Worm (Caenorhabditis elegans) whole organism, young adult: ENCODE measurements around the gene C05B5.8.

Source experiments
- C17E4.6 ChIP-seq: fragments of 200-800 bp; sonication (Bioruptor generic); IDR thresholded peaks from 2 replicates; pipeline ENCODE4 v1.3.6; 2022; ENCODE audit warnings: missing genetic modification reagents, missing genetic modification characterization, missing compliant biosample characterization
- F10E7.11 ChIP-seq: sonication (generic microtip); optimal IDR thresholded peaks from 2 replicates; lab custom pipeline; 2017; ENCODE audit warnings: mild to moderate bottlenecking, missing genetic modification characterization, moderate library complexity, missing compliant biosample characterization
- F37B4.10 ChIP-seq: fragments of 200-800 bp; sonication (Bioruptor generic); IDR thresholded peaks from 2 replicates; pipeline ENCODE4 v1.3.6; 2022; ENCODE audit warnings: missing genetic modification characterization, missing compliant biosample characterization
- F39B2.1 ChIP-seq: fragments of 200-800 bp; sonication (Bioruptor generic); IDR thresholded peaks from 2 replicates; pipeline ENCODE4 v1.3.6; 2022; ENCODE audit warnings: missing genetic modification reagents, missing genetic modification characterization, missing compliant biosample characterization
- K12H6.12 ChIP-seq: fragments of 200-800 bp; sonication (Bioruptor generic); optimal IDR thresholded peaks from 2 replicates; lab custom pipeline; 2018; ENCODE audit warnings: mild to moderate bottlenecking, missing genetic modification characterization, missing compliant biosample characterization
- T26A5.8 ChIP-seq: sonication (generic microtip); optimal IDR thresholded peaks from 2 replicates; lab custom pipeline; 2016; ENCODE audit warnings: missing genetic modification characterization, missing compliant biosample characterization
- Y53F4B.3 ChIP-seq: fragments of 200-800 bp; sonication (Bioruptor generic); IDR thresholded peaks from 2 replicates; pipeline ENCODE4 v1.3.6; 2022; ENCODE audit warnings: missing genetic modification reagents, missing genetic modification characterization, missing compliant biosample characterization
- Y53G8AR.9 ChIP-seq: fragments of 200-800 bp; sonication (Bioruptor generic); conservative IDR thresholded peaks from 2 replicates; pipeline ENCODE4 v1.3.6; 2022; ENCODE audit warnings: missing genetic modification reagents, missing genetic modification characterization, missing compliant biosample characterization
- Y56A3A.18 ChIP-seq: fragments of 200-800 bp; sonication (Bioruptor generic); IDR thresholded peaks from 2 replicates; pipeline ENCODE4 v1.3.6; 2022; ENCODE audit warnings: missing genetic modification reagents, missing genetic modification characterization, missing compliant biosample characterization
- Y79H2A.3 ChIP-seq: fragments of 200-800 bp; sonication (Bioruptor generic); conservative IDR thresholded peaks from 2 replicates; pipeline ENCODE4 v1.3.6; 2022; ENCODE audit warnings: missing genetic modification reagents, missing genetic modification characterization, missing compliant biosample characterization
- ZK185.1 ChIP-seq: sonication (generic microtip); optimal IDR thresholded peaks from 2 replicates; lab custom pipeline; 2016; ENCODE audit warnings: mild to moderate bottlenecking, missing genetic modification characterization, missing compliant biosample characterization; ENCODE audit not compliant: poor library complexity, severe bottlenecking
- attf-5 ChIP-seq: fragments of 200-800 bp; sonication (Bioruptor generic); optimal IDR thresholded peaks from 2 replicates; lab custom pipeline; 2018; ENCODE audit warnings: mild to moderate bottlenecking, missing genetic modification characterization, missing compliant biosample characterization
- ccch-3 ChIP-seq: fragments of 200-800 bp; sonication (Bioruptor generic); optimal IDR thresholded peaks from 2 replicates; lab custom pipeline; 2018; ENCODE audit warnings: mild to moderate bottlenecking, missing genetic modification characterization, missing compliant biosample characterization
- cebp-2 ChIP-seq: fragments of 200-800 bp; sonication (Bioruptor generic); IDR thresholded peaks from 2 replicates; pipeline ENCODE4 v1.3.6; 2022; ENCODE audit warnings: missing genetic modification characterization, missing compliant biosample characterization
- ceh-100 ChIP-seq: fragments of 200-800 bp; sonication (Bioruptor generic); IDR thresholded peaks from 2 replicates; pipeline ENCODE4 v1.3.6; 2022; ENCODE audit warnings: missing genetic modification reagents, missing genetic modification characterization, missing compliant biosample characterization
- ceh-27 ChIP-seq: fragments of 200-800 bp; sonication (Bioruptor generic); optimal IDR thresholded peaks from 2 replicates; lab custom pipeline; 2018; ENCODE audit warnings: mild to moderate bottlenecking, missing genetic modification characterization, moderate library complexity, missing compliant biosample characterization
- ceh-40 ChIP-seq: fragments of 200-800 bp; sonication (Bioruptor generic); IDR thresholded peaks from 2 replicates; pipeline ENCODE4 v1.3.6; 2022; ENCODE audit warnings: missing genetic modification characterization, missing compliant biosample characterization
- ceh-58 ChIP-seq: fragments of 200-800 bp; sonication (Bioruptor generic); IDR thresholded peaks from 2 replicates; pipeline ENCODE4 v1.3.6; 2022; ENCODE audit warnings: missing genetic modification characterization, missing compliant biosample characterization
- hlh-26 ChIP-seq: fragments of 200-800 bp; sonication (Bioruptor generic); conservative IDR thresholded peaks from 2 replicates; pipeline ENCODE4 v1.3.6; 2022; ENCODE audit warnings: missing genetic modification reagents, missing genetic modification characterization, missing compliant biosample characterization
- hsf-1 ChIP-seq: fragments of 200-800 bp; sonication (Bioruptor generic); IDR thresholded peaks from 2 replicates; pipeline ENCODE4 v1.3.6; 2022; ENCODE audit warnings: missing genetic modification reagents, missing genetic modification characterization, missing compliant biosample characterization
- lin-26 ChIP-seq: fragments of 200-800 bp; sonication (Bioruptor generic); IDR thresholded peaks from 2 replicates; pipeline ENCODE4 v1.3.6; 2022; ENCODE audit warnings: missing genetic modification reagents, missing genetic modification characterization, missing compliant biosample characterization
- lin-54 ChIP-seq: fragments of 200-800 bp; sonication (Bioruptor generic); optimal IDR thresholded peaks from 2 replicates; lab custom pipeline; 2018; ENCODE audit warnings: mild to moderate bottlenecking, missing genetic modification characterization, missing compliant biosample characterization
- lir-1 ChIP-seq: fragments of 200-800 bp; sonication (Bioruptor generic); conservative IDR thresholded peaks from 2 replicates; pipeline ENCODE4 v1.3.6; 2022; ENCODE audit warnings: missing genetic modification reagents, missing genetic modification characterization, missing compliant biosample characterization
- mxl-1 ChIP-seq: sonication (generic microtip); optimal IDR thresholded peaks from 2 replicates; lab custom pipeline; 2016; ENCODE audit warnings: missing genetic modification characterization, missing compliant biosample characterization
- nhr-179 ChIP-seq: sonication (generic microtip); optimal IDR thresholded peaks from 2 replicates; lab custom pipeline; 2016; ENCODE audit warnings: mild to moderate bottlenecking, missing genetic modification characterization, missing compliant biosample characterization
- sea-2 ChIP-seq: fragments of 200-800 bp; sonication (Bioruptor generic); IDR thresholded peaks from 2 replicates; pipeline ENCODE4 v1.3.6; 2022; ENCODE audit warnings: missing genetic modification characterization, missing compliant biosample characterization
- snpc-1.1 ChIP-seq: sonication (generic microtip); optimal IDR thresholded peaks from 2 replicates; lab custom pipeline; 2017; ENCODE audit warnings: missing genetic modification characterization, mild to moderate bottlenecking, missing compliant biosample characterization, antibody characterized with exemption, moderate library complexity, missing genotype, missing genetic modification reagents; ENCODE audit not compliant: insufficient read depth
- snpc-3.4 ChIP-seq: sonication (generic microtip); optimal IDR thresholded peaks from 2 replicates; lab custom pipeline; 2017; ENCODE audit warnings: missing genetic modification characterization, mild to moderate bottlenecking, missing compliant biosample characterization, antibody characterized with exemption, moderate library complexity, missing genotype, missing genetic modification reagents
- snpc-4 ChIP-seq, 5 experiments: fragments of 150-350 bp in 1 of 5; sonication (generic microtip) in 4 of 5; optimal IDR thresholded peaks; 2 replicates each; lab custom pipeline; 2014 to 2018; ENCODE audit warnings: missing genetic modification characterization in 5 of 5, missing biosample characterization in 3 of 5, antibody characterized with exemption in 2 of 5, mild to moderate bottlenecking in 2 of 5, missing compliant biosample characterization in 2 of 5, missing genotype in 2 of 5, moderate library complexity in 2 of 5, missing genetic modification reagents in 1 of 5
- tbp1 ChIP-seq: fragments of 200-800 bp; sonication (Bioruptor generic); optimal IDR thresholded peaks from 2 replicates; lab custom pipeline; 2018; ENCODE audit warnings: mild to moderate bottlenecking, missing genetic modification characterization, missing compliant biosample characterization
- tbx-9 ChIP-seq: sonication (generic microtip); optimal IDR thresholded peaks from 2 replicates; lab custom pipeline; 2016; ENCODE audit warnings: borderline replicate concordance, missing genetic modification characterization, inconsistent platforms, missing compliant biosample characterization
- ztf-26 ChIP-seq: sonication (generic microtip); optimal IDR thresholded peaks from 2 replicates; lab custom pipeline; 2017; ENCODE audit warnings: missing genetic modification characterization, missing compliant biosample characterization
- ztf-6 ChIP-seq: fragments of 200-800 bp; sonication (Bioruptor generic); IDR thresholded peaks from 2 replicates; pipeline ENCODE4 v1.3.6; 2022; ENCODE audit warnings: missing genetic modification reagents, missing genetic modification characterization, missing compliant biosample characterization

Gene C05B5.8

ce11 chrIII:10033213-10033612, 26.6 kb upstream of the C05B5.8 start, which contains the start of gene M04D8.5:
M04D8.5 (minus strand) TSS chrIII:10033313.
- no peak for TF ChIP-seq attf-5
- TF ChIP-seq, all 124 proteins: peak for 0

DNA sequence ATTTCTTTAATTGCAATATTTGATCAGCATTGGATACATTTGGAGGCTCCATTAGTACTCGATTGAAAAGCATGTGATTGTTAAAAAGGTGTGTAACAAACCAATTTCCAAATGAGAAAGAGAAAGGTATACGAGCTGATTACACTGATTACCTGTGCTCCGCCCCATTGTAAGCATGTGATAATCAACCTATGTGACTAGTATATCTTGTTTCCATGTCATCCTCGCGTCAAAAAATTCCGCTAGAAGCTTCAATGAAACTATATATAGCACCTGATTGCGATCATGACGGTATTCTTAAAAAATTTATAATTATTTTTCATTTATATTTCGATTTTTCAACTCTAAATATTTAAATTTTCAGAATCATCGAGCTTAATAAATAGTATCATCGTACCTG, 24.0 kb upstream of the C05B5.8 start, which contains the start of gene M04D8.4:
Gene M04D8.4 (minus strand): TSS at position 101 of the 400 bp plus-strand sequence.
- TF ChIP-seq C17E4.6 (GFP tag; lab: Robert Waterston, UW) (no peak), lin-26 (GFP tag; lab: Robert Waterston, UW) (no peak), nhr-179 (tag; lab: Kevin White, UChicago) (no peak)

- no peak for TF ChIP-seq Y53F4B.3 (GFP tag; lab: Robert Waterston, UW)
- TF ChIP-seq tbx-9: no peak
- TF ChIP-seq snpc-3.4 (tag; lab: Kevin White, UChicago): no peak
- no peak for TF ChIP-seq lin-54 (GFP tag; lab: Kevin White, UChicago)
- no peak for TF ChIP-seq ceh-58 (GFP tag; lab: Robert Waterston, UW)
- TF ChIP-seq K12H6.12 (tag; lab: Kevin White, UChicago): no peak
- no peak for TF ChIP-seq ztf-6 (GFP tag; lab: Robert Waterston, UW)
- TF ChIP-seq ztf-26 (tag; lab: Kevin White, UChicago): no peak
- TF ChIP-seq ZK185.1: no peak
- TF ChIP-seq nhr-179 (tag; lab: Kevin White, UChicago): no peak
- TF ChIP-seq F39B2.1 (GFP tag; lab: Robert Waterston, UW): no peak
- TF ChIP-seq ceh-100: no peak
- TF ChIP-seq F10E7.11 (tag; lab: Kevin White, UChicago): no peak
- TF ChIP-seq F37B4.10 (GFP tag; lab: Robert Waterston, UW): no peak
- TF ChIP-seq Y79H2A.3: no peak
- no peak for TF ChIP-seq cebp-2 (GFP tag; lab: Robert Waterston, UW)
- TF ChIP-seq sea-2 (GFP tag; lab: Robert Waterston, UW): no peak
- no peak for TF ChIP-seq ccch-3 (GFP tag; lab: Kevin White, UChicago)
- TF ChIP-seq snpc-1.1 (tag; lab: Kevin White, UChicago): no peak
- TF ChIP-seq hlh-26 (GFP tag; lab: Robert Waterston, UW): no peak
These were observed 21.4 kb upstream of the C05B5.8 start, which contains the start of gene ins-23 for ce11 chrIII:10027947-10028346. ins-23 (plus strand) TSS chrIII:10028247.

- TF ChIP-seq T26A5.8 (tag; lab: Kevin White, UChicago): no peak
- no peak for TF ChIP-seq ceh-100
- TF ChIP-seq snpc-3.4 (tag; lab: Kevin White, UChicago): no peak
- no peak for TF ChIP-seq mxl-1 (tag; lab: Kevin White, UChicago)
- no peak for TF ChIP-seq cebp-2 (GFP tag; lab: Robert Waterston, UW)
- no peak for TF ChIP-seq ccch-3 (GFP tag; lab: Kevin White, UChicago)
- TF ChIP-seq Y56A3A.18 (GFP tag; lab: Robert Waterston, UW): no peak
- TF ChIP-seq ceh-27 (GFP tag; lab: Kevin White, UChicago): no peak
- no peak for TF ChIP-seq lir-1 (GFP tag; lab: Robert Waterston, UW)
- no peak for TF ChIP-seq tbp1 (GFP tag; lab: Kevin White, UChicago)
- no peak for TF ChIP-seq hsf-1 (GFP tag; lab: Robert Waterston, UW)
- TF ChIP-seq Y53G8AR.9 (GFP tag; lab: Robert Waterston, UW): no peak
- no peak for TF ChIP-seq snpc-4 (GFP tag; optimal IDR thresholded peaks at IDR 0.05; lab: Kevin White, UChicago)
- TF ChIP-seq snpc-4 (tag; optimal IDR thresholded peaks at IDR 0.05; lab: Kevin White, UChicago): no peak
- no peak for TF ChIP-seq ceh-40 (GFP tag; lab: Robert Waterston, UW)
These were observed 19.4 kb upstream of the C05B5.8 start, which contains the start of gene ins-22 for ce11 chrIII:10025989-10026388. ins-22 (plus strand) TSS chrIII:10026289.
